Fruit fly (Drosophila melanogaster): Measurements from ENCODE around the gene pasi1.

DNA sequence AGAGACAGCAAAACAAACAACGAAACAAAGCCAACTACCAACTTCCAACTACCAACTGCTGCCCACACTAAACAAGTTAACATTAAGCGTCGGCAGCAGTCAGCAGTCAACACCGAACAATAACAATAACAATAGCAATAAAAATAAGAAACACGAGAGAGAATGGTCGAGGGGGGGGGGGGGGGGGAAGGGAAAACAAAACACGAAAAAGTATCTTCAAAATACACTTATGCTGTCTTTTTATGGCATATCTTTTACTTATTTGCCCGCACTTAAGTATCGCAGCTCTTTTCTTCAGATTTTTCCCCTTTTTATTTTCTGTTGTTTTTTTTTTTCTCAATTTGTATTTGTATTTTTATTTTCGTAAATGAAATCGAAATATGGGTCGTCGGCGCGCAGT is 1.6 kb upstream of the pasi1 start:
- TF ChIP-seq fru (GFP tag; optimal IDR thresholded peaks at IDR 0.05) (no peak), jim (GFP tag; optimal IDR thresholded peaks at IDR 0.05) (no peak), Dfd (GFP tag; optimal IDR thresholded peaks at IDR 0.05) (no peak), psq (GFP tag; optimal IDR thresholded peaks at IDR 0.05) (no peak), pan (optimal IDR thresholded peaks at IDR 0.05) (no peak), CrebA (GFP tag; optimal IDR thresholded peaks at IDR 0.05; ENCODE audit: borderline replicate concordance) (no peak), usp (GFP tag; optimal IDR thresholded peaks at IDR 0.05) (no peak)
